Fruit fly (Drosophila melanogaster): ENCODE measurements around the gene GlcAT-S.

Gene GlcAT-S

DNA sequence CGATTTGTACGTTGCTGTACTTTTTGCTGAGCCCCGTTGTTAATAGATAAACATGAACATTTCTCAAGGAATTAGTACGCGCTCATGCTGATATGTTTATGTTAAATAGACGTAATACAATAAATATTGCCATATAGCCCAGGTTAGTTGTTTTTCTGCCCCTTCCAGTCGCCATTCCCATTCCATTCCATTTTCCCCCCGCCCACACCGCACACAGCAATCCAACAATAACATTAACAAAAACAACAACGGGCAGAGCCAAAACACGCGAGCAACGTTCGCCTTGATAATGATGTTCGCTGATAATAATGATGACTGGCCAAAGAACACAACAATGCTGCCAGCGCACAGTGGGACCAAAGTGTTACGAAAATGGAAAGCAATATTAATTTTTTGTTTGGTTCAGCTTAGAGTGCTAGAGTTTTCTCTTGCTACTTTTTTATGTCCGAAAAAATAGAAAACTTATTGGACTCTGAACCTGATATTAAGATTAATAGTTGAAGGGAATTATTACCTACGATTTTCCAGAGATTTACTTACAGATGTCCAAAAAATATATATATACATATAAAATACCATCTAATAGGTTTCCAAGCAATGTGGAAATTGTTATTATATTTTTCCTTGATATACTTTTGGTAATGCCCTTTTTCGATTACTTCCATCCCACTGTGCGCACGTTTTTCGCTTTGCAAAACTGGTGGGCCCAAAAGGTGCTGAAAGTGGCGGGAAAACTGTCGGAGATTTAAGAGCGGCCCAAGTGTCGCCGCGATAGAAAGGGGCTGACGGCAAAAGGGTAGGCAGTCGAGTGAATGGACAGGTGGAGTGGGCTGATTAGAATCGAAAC lies 46.5 kb upstream of the GlcAT-S start (continued):
- TF ChIP-seq Sox100B (GFP tag; optimal IDR thresholded peaks at IDR 0.05) (peak; percentile 98), grn (GFP tag; optimal IDR thresholded peaks at IDR 0.05) (peak; percentile 64), sr (GFP tag; IDR thresholded peaks at IDR 0.05) (peak; percentile 18; the same call in 1 of the 3 replicates), Nf-YB (GFP tag; optimal IDR thresholded peaks at IDR 0.05) (peak; percentile 87), Bdp1 (GFP tag; optimal IDR thresholded peaks at IDR 0.05) (peak; percentile 78), fd102C (GFP tag; optimal IDR thresholded peaks at IDR 0.05) (peak; percentile 59), CG6654 (GFP tag; optimal IDR thresholded peaks at IDR 0.05) (peak; percentile 90), Rfx (GFP tag; IDR thresholded peaks at IDR 0.05) (peak; percentile 92), tna (GFP tag; IDR thresholded peaks at IDR 0.05; ENCODE audit: partially characterized antibody) (0 out of 2 replicates have a peak, but pooled peaks have one; percentile 22), otp (GFP tag; IDR thresholded peaks at IDR 0.05) (peak; percentile 52; the same call in 1 of the 3 replicates), pita (GFP tag; optimal IDR thresholded peaks at IDR 0.05) (no peak), dati (GFP tag; IDR thresholded peaks at IDR 0.05) (peak; percentile 67; the same call in 1 of the 2 replicates), Lim3 (GFP tag; IDR thresholded peaks at IDR 0.05) (peak; percentile 44; the same call in 1 of the 2 replicates), CG30403 (GFP tag; optimal IDR thresholded peaks at IDR 0.05) (peak; percentile 98), pb (GFP tag; optimal IDR thresholded peaks at IDR 0.05) (peak; percentile 71), pho (GFP tag; optimal IDR thresholded peaks at IDR 0.05) (peak; percentile 81), Six4 (GFP tag; optimal IDR thresholded peaks at IDR 0.05) (peak; percentile 95), CG17361 (GFP tag; IDR thresholded peaks at IDR 0.05) (peak; percentile 99), ara (GFP tag; IDR thresholded peaks at IDR 0.05) (peak; percentile 81), Scr (GFP tag; IDR thresholded peaks at IDR 0.05; ENCODE audit: partially characterized antibody) (peak; percentile 48), CG6813 (GFP tag; optimal IDR thresholded peaks at IDR 0.05) (peak; percentile 94), CG17568 (GFP tag; optimal IDR thresholded peaks at IDR 0.05) (peak; percentile 92), CG6683 (GFP tag; optimal IDR thresholded peaks at IDR 0.05) (peak; percentile 92), Dip3 (GFP tag; optimal IDR thresholded peaks at IDR 0.05) (peak; percentile 85), CG1792 (GFP tag; optimal IDR thresholded peaks at IDR 0.05) (peak; percentile 59), CG34376 (GFP tag; optimal IDR thresholded peaks at IDR 0.05) (peak; percentile 96), gcm (GFP tag; optimal IDR thresholded peaks at IDR 0.05) (peak; percentile 99), CG14667 (GFP tag; IDR thresholded peaks at IDR 0.05) (peak; percentile 68), pan (optimal IDR thresholded peaks at IDR 0.05) (no peak), pan (GFP tag; optimal IDR thresholded peaks at IDR 0.05 in 1 of 2, IDR thresholded peaks at IDR 0.05 in 1 of 2) (peak in 1 of 2 experiments; percentile 93), sim (GFP tag; IDR thresholded peaks at IDR 0.05) (peak; percentile 76; the same call in 1 of the 2 replicates), row (GFP tag; IDR thresholded peaks at IDR 0.05) (peak; percentile 94), Dip2 (GFP tag; IDR thresholded peaks at IDR 0.05) (peak; percentile 35; the same call in 1 of the 2 replicates), kah (GFP tag; optimal IDR thresholded peaks at IDR 0.05) (peak; percentile 90), CG3281 (GFP tag; optimal IDR thresholded peaks at IDR 0.05) (peak; percentile 98), CG3847 (GFP tag; IDR thresholded peaks at IDR 0.05) (peak; percentile 88), CG1024 (GFP tag; IDR thresholded peaks at IDR 0.05) (peak; percentile 77), CG17328 (GFP tag; IDR thresholded peaks at IDR 0.05) (peak; percentile 88), Blimp-1 (GFP tag; optimal IDR thresholded peaks at IDR 0.05) (peak; percentile 93), CG15514 (GFP tag; optimal IDR thresholded peaks at IDR 0.05) (peak; percentile 90), CHES-1-like (GFP tag; optimal IDR thresholded peaks at IDR 0.05) (peak; percentile 86), so (GFP tag; IDR thresholded peaks at IDR 0.05) (peak; percentile 95), CG17612 (GFP tag; IDR thresholded peaks at IDR 0.05) (peak; percentile 71; the same call in 1 of the 2 replicates), CG31365 (tag; optimal IDR thresholded peaks at IDR 0.05) (peak; percentile 68), C15 (GFP tag; IDR thresholded peaks at IDR 0.05) (peak; percentile 71; the same call in 2 of the 3 replicates), CG30431 (GFP tag; optimal IDR thresholded peaks at IDR 0.05) (peak; percentile 91), Fer1 (GFP tag; optimal IDR thresholded peaks at IDR 0.05) (peak; percentile 97), CG12299 (tag; optimal IDR thresholded peaks at IDR 0.05) (peak; percentile 95), trh (GFP tag; optimal IDR thresholded peaks at IDR 0.05) (peak; percentile 87)

Measured in whole organism, embryonic.